Worm (Caenorhabditis elegans): ENCODE measurements around the gene skr-21.

ce11 chrX:13223437-13223836, 3.0 kb downstream of the skr-21 start, which contains the start of gene skr-20:
- TF ChIP-seq ama-1 (optimal IDR thresholded peaks at IDR 0.05) (no peak), flt-1 (GFP tag; IDR thresholded peaks at IDR 0.05) (no peak), B0310.2 (tag; optimal IDR thresholded peaks at IDR 0.05) (no peak), aly-1 (tag; optimal IDR thresholded peaks at IDR 0.05) (no peak), tbx-37 (GFP tag; conservative IDR thresholded peaks at IDR 0.05) (no peak), hnd-1 (tag; optimal IDR thresholded peaks at IDR 0.05) (no peak), sea-1 (GFP tag; conservative IDR thresholded peaks at IDR 0.05) (no peak), ceh-13 (GFP tag; optimal IDR thresholded peaks at IDR 0.05) (no peak), scrt-1 (GFP tag; IDR thresholded peaks at IDR 0.05) (no peak)

All from whole organism, early embryonic.